Worm (Caenorhabditis elegans) whole organism, L2 larva: Measurements from ENCODE around the gene ifet-1.

Experiments
- C34F6.9 ChIP-seq: fragments of 150-350 bp; optimal IDR thresholded peaks from 2 replicates; lab custom pipeline; 2014; ENCODE audit warnings: missing biosample characterization, missing genetic modification characterization
- F13H6.1 ChIP-seq: sonication (generic microtip); optimal IDR thresholded peaks from 2 replicates; lab custom pipeline; 2016; ENCODE audit warnings: missing genetic modification characterization, missing compliant biosample characterization
- ZK546.5 ChIP-seq: sonication (generic microtip); optimal IDR thresholded peaks from 2 replicates; lab custom pipeline; 2017; ENCODE audit warnings: missing biosample characterization, missing genetic modification characterization
- alr-1 ChIP-seq: fragments of 150-350 bp; optimal IDR thresholded peaks from 2 replicates; lab custom pipeline; 2014; ENCODE audit warnings: missing biosample characterization, missing genetic modification characterization
- aly-2 ChIP-seq: fragments of 150-350 bp; optimal IDR thresholded peaks from 2 replicates; lab custom pipeline; 2014; ENCODE audit warnings: missing biosample characterization, missing genetic modification characterization
- ama-1 ChIP-seq: fragments of 150-350 bp; optimal IDR thresholded peaks from 2 replicates; lab custom pipeline; 2018; ENCODE audit warnings: inconsistent platforms
- blmp-1 ChIP-seq: sonication (generic microtip); optimal IDR thresholded peaks from 2 replicates; lab custom pipeline; 2017; ENCODE audit warnings: missing genetic modification characterization, mild to moderate bottlenecking, missing compliant biosample characterization, antibody characterized with exemption, moderate library complexity; ENCODE audit not compliant: insufficient read depth
- crh-2 ChIP-seq: sonication (generic microtip); optimal IDR thresholded peaks from 2 replicates; lab custom pipeline; 2017; ENCODE audit warnings: missing biosample characterization, missing genetic modification characterization
- dmd-4 ChIP-seq: sonication (generic microtip); optimal IDR thresholded peaks from 2 replicates; lab custom pipeline; 2017; ENCODE audit warnings: missing biosample characterization, missing genetic modification characterization
- elt-1 ChIP-seq: fragments of 150-350 bp; optimal IDR thresholded peaks from 2 replicates; lab custom pipeline; 2014; ENCODE audit warnings: missing biosample characterization, missing genetic modification characterization
- elt-3 ChIP-seq: sonication (generic microtip); optimal IDR thresholded peaks from 2 replicates; lab custom pipeline; 2017; ENCODE audit warnings: missing biosample characterization, missing genetic modification characterization
- fos-1 ChIP-seq: fragments of 150-350 bp; optimal IDR thresholded peaks from 2 replicates; lab custom pipeline; 2014; ENCODE audit warnings: missing biosample characterization, missing genetic modification characterization
- lin-11 ChIP-seq: fragments of 150-350 bp; sonication (generic microtip); optimal IDR thresholded peaks from 2 replicates; lab custom pipeline; 2014; ENCODE audit warnings: missing biosample characterization, missing genetic modification characterization, inconsistent platforms, mixed read lengths
- lin-13 ChIP-seq: fragments of 150-350 bp; optimal IDR thresholded peaks from 2 replicates; lab custom pipeline; 2014; ENCODE audit warnings: missing biosample characterization, missing genetic modification reagents, missing genetic modification characterization
- lsy-2 ChIP-seq, 2 experiments: fragments of 150-350 bp in 1 of 2; sonication (generic microtip) in 1 of 2; optimal IDR thresholded peaks; 2 replicates each; lab custom pipeline; 2014 to 2017; ENCODE audit warnings: missing biosample characterization in 2 of 2, missing genetic modification characterization in 2 of 2
- mbf-1 ChIP-seq: sonication (generic microtip); optimal IDR thresholded peaks from 2 replicates; lab custom pipeline; 2017; ENCODE audit warnings: missing biosample characterization, missing genetic modification characterization
- nhr-10 ChIP-seq: sonication (generic microtip); optimal IDR thresholded peaks from 2 replicates; lab custom pipeline; 2017; ENCODE audit warnings: missing biosample characterization, missing genetic modification characterization
- nhr-11 ChIP-seq: fragments of 150-350 bp; optimal IDR thresholded peaks from 2 replicates; lab custom pipeline; 2014; ENCODE audit warnings: missing biosample characterization, missing genetic modification characterization
- nhr-12 ChIP-seq: fragments of 150-350 bp; optimal IDR thresholded peaks from 2 replicates; lab custom pipeline; 2014; ENCODE audit warnings: missing biosample characterization, missing genetic modification characterization
- nhr-129 ChIP-seq: fragments of 150-350 bp; optimal IDR thresholded peaks from 2 replicates; lab custom pipeline; 2014; ENCODE audit warnings: missing biosample characterization, missing genetic modification characterization
- nhr-237 ChIP-seq: fragments of 150-350 bp; optimal IDR thresholded peaks from 2 replicates; lab custom pipeline; 2014; ENCODE audit warnings: missing biosample characterization, missing genetic modification characterization
- nhr-25 ChIP-seq: fragments of 150-350 bp; sonication (generic microtip); optimal IDR thresholded peaks from 3 replicates; lab custom pipeline; 2014; ENCODE audit warnings: missing biosample characterization, missing genetic modification characterization
- peb-1 ChIP-seq: fragments of 150-350 bp; optimal IDR thresholded peaks from 2 replicates; lab custom pipeline; 2014; ENCODE audit warnings: missing biosample characterization, missing genetic modification characterization
- sem-4 ChIP-seq: fragments of 150-350 bp; optimal IDR thresholded peaks from 2 replicates; lab custom pipeline; 2014; ENCODE audit warnings: missing biosample characterization, missing genetic modification reagents, missing genetic modification characterization
- sma-9 ChIP-seq, 2 experiments: fragments of 150-350 bp in 1 of 2; sonication (generic microtip) in 1 of 2; optimal IDR thresholded peaks; 2 replicates each; lab custom pipeline; 2014 to 2016; ENCODE audit warnings: missing genetic modification characterization in 2 of 2, mild to moderate bottlenecking in 1 of 2, missing biosample characterization in 1 of 2, missing compliant biosample characterization in 1 of 2, missing genetic modification reagents in 1 of 2, moderate library complexity in 1 of 2
- snpc-4 ChIP-seq: fragments of 150-350 bp; optimal IDR thresholded peaks from 2 replicates; lab custom pipeline; 2014; ENCODE audit warnings: missing biosample characterization, missing genetic modification characterization
- unc-39 ChIP-seq: fragments of 150-350 bp; optimal IDR thresholded peaks from 2 replicates; lab custom pipeline; 2014; ENCODE audit warnings: missing biosample characterization, missing genetic modification characterization
- unc-55 ChIP-seq: fragments of 150-350 bp; sonication (generic microtip); optimal IDR thresholded peaks from 3 replicates; lab custom pipeline; 2014; ENCODE audit warnings: missing biosample characterization, missing genetic modification reagents, missing genetic modification characterization
- unc-62 ChIP-seq: fragments of 150-350 bp; optimal IDR thresholded peaks from 2 replicates; lab custom pipeline; 2014; ENCODE audit warnings: missing biosample characterization, missing genetic modification reagents, missing genetic modification characterization
- zag-1 ChIP-seq: fragments of 150-350 bp; optimal IDR thresholded peaks from 2 replicates; lab custom pipeline; 2014; ENCODE audit warnings: missing biosample characterization, missing genetic modification characterization
- ztf-1 ChIP-seq: fragments of 200-800 bp; sonication (Bioruptor generic); conservative IDR thresholded peaks from 2 replicates; pipeline ENCODE4 v1.3.6; 2022; ENCODE audit warnings: missing genetic modification characterization, missing compliant biosample characterization
- ztf-4 ChIP-seq: fragments of 150-350 bp; optimal IDR thresholded peaks from 2 replicates; lab custom pipeline; 2014; ENCODE audit warnings: missing biosample characterization, missing genetic modification characterization

Gene ifet-1

ce11 chrIII:4508064-4508905 is 33.3 kb upstream of the ifet-1 start, which contains the start of the genes cct-5 and F25F2.1 (continued):
- no peak for TF ChIP-seq ZK546.5
- TF ChIP-seq lsy-2 (tag; optimal IDR thresholded peaks at IDR 0.05; lab: Kevin White, UChicago), result peak; percentile 61 to 95
- peak; percentile 37 for TF ChIP-seq ama-1
- peak; percentile 76 for TF ChIP-seq unc-55
- TF ChIP-seq peb-1 (tag; lab: Kevin White, UChicago), result no peak
- no peak for TF ChIP-seq aly-2 (tag; lab: Kevin White, UChicago)
- peak; percentile 57 for TF ChIP-seq nhr-129
- TF ChIP-seq, all 48 proteins: peak for 13

ce11 chrIII:4506590-4507128 is 31.7 kb upstream of the ifet-1 start:
- peak; percentile 42 for TF ChIP-seq sma-9 (GFP tag; optimal IDR thresholded peaks at IDR 0.05; lab: Kevin White, UChicago)
- TF ChIP-seq sma-9 (tag; optimal IDR thresholded peaks at IDR 0.05; lab: Kevin White, UChicago), result no peak
- no peak for TF ChIP-seq nhr-10 (tag; lab: Kevin White, UChicago)
- TF ChIP-seq ztf-4 (tag; lab: Kevin White, UChicago), result no peak
- no peak for TF ChIP-seq lsy-2 (tag; optimal IDR thresholded peaks at IDR 0.05; lab: Kevin White, UChicago)
- TF ChIP-seq dmd-4 (tag; lab: Kevin White, UChicago), result no peak
- no peak for TF ChIP-seq ztf-1 (GFP tag; lab: Robert Waterston, UW)
- TF ChIP-seq unc-39, result no peak
- no peak for TF ChIP-seq nhr-237 (tag; lab: Kevin White, UChicago)
- TF ChIP-seq snpc-4 (tag; lab: Kevin White, UChicago), result no peak
- TF ChIP-seq nhr-11 (tag; lab: Kevin White, UChicago), result no peak
- TF ChIP-seq lin-13, result no peak
- TF ChIP-seq alr-1, result no peak
- TF ChIP-seq unc-55, result no peak
- TF ChIP-seq crh-2, result peak; percentile 28
- no peak for TF ChIP-seq elt-3 (tag; lab: Kevin White, UChicago)
- no peak for TF ChIP-seq elt-1 (tag; lab: Kevin White, UChicago)
- peak; percentile 89 for TF ChIP-seq fos-1 (tag; lab: Kevin White, UChicago)
- no peak for TF ChIP-seq unc-62 (GFP tag; lab: Kevin White, UChicago)
- no peak for TF ChIP-seq F13H6.1

ce11 chrIII:4506140-4506539 is 31.2 kb upstream of the ifet-1 start:
- peak; percentile 73 for TF ChIP-seq sma-9 (GFP tag; optimal IDR thresholded peaks at IDR 0.05; lab: Kevin White, UChicago)
- TF ChIP-seq sma-9 (tag; optimal IDR thresholded peaks at IDR 0.05; lab: Kevin White, UChicago), result no peak
- no peak for TF ChIP-seq zag-1 (tag; lab: Kevin White, UChicago)
- peak; percentile 69 for TF ChIP-seq fos-1 (tag; lab: Kevin White, UChicago)

- TF ChIP-seq F13H6.1, result peak; percentile 57
- no peak for TF ChIP-seq ZK546.5
- TF ChIP-seq lin-11 (tag; lab: Kevin White, UChicago), result peak; percentile 20
- peak; percentile 72 for TF ChIP-seq nhr-129
- peak; percentile 42 for TF ChIP-seq unc-39
- peak; percentile 1 for TF ChIP-seq ztf-4 (tag; lab: Kevin White, UChicago)
- no peak for TF ChIP-seq peb-1 (tag; lab: Kevin White, UChicago)
- TF ChIP-seq alr-1, result peak; percentile 23
- TF ChIP-seq mbf-1 (tag; lab: Kevin White, UChicago), result no peak
- TF ChIP-seq lsy-2 (tag; optimal IDR thresholded peaks at IDR 0.05; lab: Kevin White, UChicago), result peak; percentile 29 to 58
- TF ChIP-seq zag-1 (tag; lab: Kevin White, UChicago), result peak; percentile 45
- peak; percentile 22 for TF ChIP-seq C34F6.9 (tag; lab: Kevin White, UChicago)
- peak; percentile 59 for TF ChIP-seq sem-4 (tag; lab: Kevin White, UChicago)
- peak; percentile 32 for TF ChIP-seq unc-55
- no peak for TF ChIP-seq sma-9 (GFP tag; optimal IDR thresholded peaks at IDR 0.05; lab: Kevin White, UChicago)
- no peak for TF ChIP-seq sma-9 (tag; optimal IDR thresholded peaks at IDR 0.05; lab: Kevin White, UChicago)
- no peak for TF ChIP-seq nhr-12 (tag; lab: Kevin White, UChicago)
Observed at ce11 chrIII:4505726-4506125, 30.8 kb upstream of the ifet-1 start.

- TF ChIP-seq lin-13, result no peak
- peak; percentile 74 for TF ChIP-seq nhr-25 (tag; lab: Kevin White, UChicago)
- TF ChIP-seq aly-2 (tag; lab: Kevin White, UChicago), result no peak
- peak; percentile 56 for TF ChIP-seq blmp-1 (tag; lab: Kevin White, UChicago)
- TF ChIP-seq, all 48 proteins: peak for 2
Observed at ce11 chrIII:4504934-4505484, 30.1 kb upstream of the ifet-1 start.
